Fruit fly (Drosophila melanogaster): ENCODE data around the gene CG31266.

The CG31266 gene

dm6 chr3R:17108881-17109280 is 23.6 kb upstream of the CG31266 start (continued):
- TF ChIP-seq slp2 (GFP tag; optimal IDR thresholded peaks at IDR 0.05) (no peak), CG6683 (GFP tag; optimal IDR thresholded peaks at IDR 0.05) (no peak), gro (GFP tag; optimal IDR thresholded peaks at IDR 0.05) (no peak), Mad (GFP tag; optimal IDR thresholded peaks at IDR 0.05) (no peak), CTCF (GFP tag; optimal IDR thresholded peaks at IDR 0.05) (peak; percentile 93), zfh2 (GFP tag; optimal IDR thresholded peaks at IDR 0.05) (no peak), pros (GFP tag; optimal IDR thresholded peaks at IDR 0.05) (no peak), CG10321 (GFP tag; IDR thresholded peaks at IDR 0.05) (no peak)

- TF ChIP-seq Side (GFP tag; optimal IDR thresholded peaks at IDR 0.05) = no peak
- peak; percentile 4 for TF ChIP-seq oc (tag; optimal IDR thresholded peaks at IDR 0.05)
- no peak for TF ChIP-seq mld (GFP tag; IDR thresholded peaks at IDR 0.05; ENCODE audit: partially characterized antibody)
- TF ChIP-seq dm (GFP tag; optimal IDR thresholded peaks at IDR 0.05) = no peak
- TF ChIP-seq gsb-n (tag; optimal IDR thresholded peaks at IDR 0.05) = peak; percentile 6
- no peak for TF ChIP-seq CG32767 (GFP tag; IDR thresholded peaks at IDR 0.05)
- TF ChIP-seq vvl (GFP tag; IDR thresholded peaks at IDR 0.05) = peak; percentile 15; the same call in 1 of the 2 replicates
- TF ChIP-seq Awh (GFP tag; IDR thresholded peaks at IDR 0.05) = no peak
- no peak for TF ChIP-seq ewg (GFP tag; optimal IDR thresholded peaks at IDR 0.05)
- TF ChIP-seq Neu2 (GFP tag; optimal IDR thresholded peaks at IDR 0.05; ENCODE audit: borderline replicate concordance) = peak; percentile 56
- peak; percentile 2 for TF ChIP-seq Blimp-1 (GFP tag; optimal IDR thresholded peaks at IDR 0.05)
- no peak for TF ChIP-seq kah (GFP tag; optimal IDR thresholded peaks at IDR 0.05)
- no peak for TF ChIP-seq CG18011 (GFP tag; optimal IDR thresholded peaks at IDR 0.05)
These were observed 21.4 kb upstream of the CG31266 start for dm6 chr3R:17110880-17111726.

- TF ChIP-seq ftz-f1 (GFP tag; optimal IDR thresholded peaks at IDR 0.05) (no peak), B-H1 (GFP tag; IDR thresholded peaks at IDR 0.05) (no peak), Pdp1 (GFP tag; optimal IDR thresholded peaks at IDR 0.05) (no peak), hb (GFP tag; IDR thresholded peaks at IDR 0.05; ENCODE audit: partially characterized antibody) (no peak), chn (GFP tag; optimal IDR thresholded peaks at IDR 0.05) (no peak), maf-S (GFP tag; optimal IDR thresholded peaks at IDR 0.05) (no peak), ken (GFP tag; IDR thresholded peaks at IDR 0.05) (no peak), gcm (GFP tag; optimal IDR thresholded peaks at IDR 0.05) (peak; percentile 58), az2 (GFP tag; optimal IDR thresholded peaks at IDR 0.05) (no peak), hkb (optimal IDR thresholded peaks at IDR 0.05) (no peak), hkb (GFP tag; IDR thresholded peaks at IDR 0.05) (no peak), Dll (GFP tag; IDR thresholded peaks at IDR 0.05; ENCODE audit: partially characterized antibody) (no peak), lilli (GFP tag; optimal IDR thresholded peaks at IDR 0.05) (no peak), CG4707 (GFP tag; optimal IDR thresholded peaks at IDR 0.05) (peak; percentile 38), nom (GFP tag; optimal IDR thresholded peaks at IDR 0.05) (no peak), gt (GFP tag; IDR thresholded peaks at IDR 0.05) (no peak), CG10654 (GFP tag; optimal IDR thresholded peaks at IDR 0.05) (no peak), knrl (GFP tag; IDR thresholded peaks at IDR 0.05; ENCODE audit: partially characterized antibody) (no peak), Sox100B (GFP tag; optimal IDR thresholded peaks at IDR 0.05) (peak; percentile 37), CG11696 (GFP tag; IDR thresholded peaks at IDR 0.05) (no peak), tll (GFP tag; optimal IDR thresholded peaks at IDR 0.05) (no peak), toy (GFP tag; IDR thresholded peaks at IDR 0.05) (no peak), al (GFP tag; IDR thresholded peaks at IDR 0.05) (no peak), CG8290 (GFP tag; optimal IDR thresholded peaks at IDR 0.05) (no peak), CG8290 (tag; optimal IDR thresholded peaks at IDR 0.05) (no peak), CG17385 (GFP tag; optimal IDR thresholded peaks at IDR 0.05) (no peak), Atf-2 (GFP tag; optimal IDR thresholded peaks at IDR 0.05) (no peak), org-1 (GFP tag; optimal IDR thresholded peaks at IDR 0.05) (no peak)
These were observed 16.8 kb upstream of the CG31266 start for dm6 chr3R:17115668-17116067.
